Worm (Caenorhabditis elegans) whole organism, L1 larva: ENCODE data around the gene Y65A5A.24.

Experiments used
- nhr-12 ChIP-seq: sonication (generic microtip); optimal IDR thresholded peaks from 2 replicates; lab custom pipeline; 2017; ENCODE audit warnings: missing biosample characterization, missing genetic modification characterization
- snpc-4 ChIP-seq: fragments of 150-350 bp; optimal IDR thresholded peaks from 2 replicates; lab custom pipeline; 2014; ENCODE audit warnings: missing biosample characterization, missing genetic modification characterization

DNA sequence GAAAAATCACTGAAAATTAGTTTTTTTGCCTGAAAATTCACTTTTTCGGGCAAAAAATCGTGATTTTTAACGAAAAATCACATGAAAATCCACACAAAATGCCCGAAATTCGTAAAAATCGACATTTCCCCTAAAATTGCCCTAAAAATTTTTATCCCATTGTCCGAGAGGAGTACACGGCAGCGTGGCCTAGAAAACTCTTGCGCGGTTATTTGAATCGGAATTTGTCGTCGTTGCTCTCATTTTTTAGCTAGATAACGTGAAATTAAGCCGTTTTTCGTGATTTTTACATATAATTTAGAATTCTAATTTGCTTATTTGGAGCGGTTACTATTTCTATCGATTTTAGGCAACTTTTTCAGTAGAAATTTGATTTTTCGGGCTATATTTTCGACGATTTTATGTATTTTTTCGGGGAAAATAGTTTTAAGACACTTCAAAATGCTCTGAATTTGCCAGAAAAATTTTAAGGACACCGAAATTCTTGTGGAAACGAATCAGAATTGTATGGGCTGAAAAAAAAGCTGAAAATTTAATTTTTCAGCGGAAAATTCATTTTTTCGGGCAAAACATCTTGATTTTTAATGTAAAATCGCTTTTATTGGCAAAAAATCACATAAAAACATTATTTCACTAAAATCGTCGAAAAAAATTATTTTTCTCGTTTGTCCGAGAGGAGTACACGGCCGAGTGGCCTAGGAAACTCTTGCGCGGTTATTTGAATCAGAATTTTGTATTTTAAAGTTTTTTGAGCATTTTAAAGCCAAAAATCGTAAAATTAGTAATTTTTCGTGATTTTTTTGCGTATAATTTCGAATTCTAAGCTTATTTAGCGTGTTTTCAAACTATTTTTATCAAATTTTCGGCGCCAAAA, 21.6 kb downstream of the Y65A5A.24 start:
- TF ChIP-seq snpc-4 (tag; lab: Kevin White, UChicago) (peak; percentile 50), nhr-12 (no peak)
